Worm (Caenorhabditis elegans) whole organism, early embryonic: ENCODE measurements around the gene nhr-206.
"Not testable (repeated sequence)": the region's sequence is repeated elsewhere in the genome, so short reads cannot be mapped to it uniquely, and the experiment has no call there.

Experiments used
- B0310.2 ChIP-seq: sonication (generic microtip); optimal IDR thresholded peaks from 2 replicates; lab custom pipeline; 2016; ENCODE audit warnings: mild to moderate bottlenecking, missing genetic modification characterization, missing compliant biosample characterization
- F13C5.2 ChIP-seq: sonication (generic microtip); optimal IDR thresholded peaks from 2 replicates; lab custom pipeline; 2017; ENCODE audit warnings: mild to moderate bottlenecking, missing genetic modification characterization, inconsistent platforms, missing compliant biosample characterization
- aly-1 ChIP-seq: sonication (generic microtip); optimal IDR thresholded peaks from 2 replicates; lab custom pipeline; 2016; ENCODE audit warnings: missing genetic modification characterization, missing compliant biosample characterization
- ama-1 ChIP-seq: fragments of 150-350 bp; optimal IDR thresholded peaks from 2 replicates; lab custom pipeline; 2014
- ceh-13 ChIP-seq: fragments of 200-800 bp; sonication (Bioruptor generic); optimal IDR thresholded peaks from 2 replicates; lab custom pipeline; 2018; ENCODE audit warnings: mild to moderate bottlenecking, missing genetic modification characterization, missing compliant biosample characterization
- ceh-36 ChIP-seq: sonication (generic microtip); optimal IDR thresholded peaks from 2 replicates; lab custom pipeline; 2016; ENCODE audit warnings: missing genetic modification characterization, inconsistent platforms, missing compliant biosample characterization
- ets-7 ChIP-seq: sonication (generic microtip); optimal IDR thresholded peaks from 2 replicates; lab custom pipeline; 2016; ENCODE audit warnings: missing genotype, missing genetic modification characterization, missing compliant biosample characterization
- flt-1 ChIP-seq: fragments of 200-800 bp; sonication (Bioruptor generic); IDR thresholded peaks from 2 replicates; pipeline ENCODE4 v1.3.6; 2022; ENCODE audit warnings: missing genetic modification characterization, missing compliant biosample characterization
- hmbx-1 ChIP-seq: sonication (generic microtip); optimal IDR thresholded peaks from 2 replicates; lab custom pipeline; 2016; ENCODE audit warnings: mild to moderate bottlenecking, missing genetic modification characterization, missing compliant biosample characterization
- hmg-4 ChIP-seq: fragments of 200-800 bp; sonication (Bioruptor generic); optimal IDR thresholded peaks from 2 replicates; lab custom pipeline; 2018; ENCODE audit warnings: mild to moderate bottlenecking, missing genetic modification characterization, missing compliant biosample characterization
- hnd-1 ChIP-seq: sonication (generic microtip); optimal IDR thresholded peaks from 2 replicates; lab custom pipeline; 2016; ENCODE audit warnings: missing genetic modification characterization, missing compliant biosample characterization
- pes-1 ChIP-seq: fragments of 200-800 bp; sonication (Bioruptor generic); IDR thresholded peaks from 2 replicates; pipeline ENCODE4 v1.3.6; 2022; ENCODE audit warnings: missing genetic modification reagents, missing genetic modification characterization, missing compliant biosample characterization
- scrt-1 ChIP-seq: fragments of 200-800 bp; sonication (Bioruptor generic); IDR thresholded peaks from 2 replicates; pipeline ENCODE4 v1.3.6; 2022; ENCODE audit warnings: missing genetic modification characterization, missing compliant biosample characterization
- sea-1 ChIP-seq: fragments of 200-800 bp; sonication (Bioruptor generic); conservative IDR thresholded peaks from 2 replicates; pipeline ENCODE4 v1.3.6; 2022; ENCODE audit warnings: missing genetic modification characterization, missing compliant biosample characterization
- tbx-11 ChIP-seq: fragments of 200-800 bp; sonication (Bioruptor generic); IDR thresholded peaks from 2 replicates; pipeline ENCODE4 v1.3.6; 2022; ENCODE audit warnings: missing genetic modification characterization, missing compliant biosample characterization
- tbx-37 ChIP-seq: fragments of 200-800 bp; sonication (Bioruptor generic); conservative IDR thresholded peaks from 2 replicates; pipeline ENCODE4 v1.3.6; 2022; ENCODE audit warnings: missing genetic modification reagents, missing genetic modification characterization, missing compliant biosample characterization
- tra-4 ChIP-seq: sonication (generic microtip); optimal IDR thresholded peaks from 2 replicates; lab custom pipeline; 2017; ENCODE audit warnings: missing genetic modification characterization, missing compliant biosample characterization

Gene nhr-206

ce11 chrV:12120381-12120780, 28.6 kb downstream of the nhr-206 start, which contains the start of gene C13C4.7:
Gene C13C4.7, minus strand, starts transcription at chrV:12120481.
- TF ChIP-seq tbx-11 (GFP tag; lab: Robert Waterston, UW), result no peak
- no peak for TF ChIP-seq hmbx-1 (tag; lab: Kevin White, UChicago)
- TF ChIP-seq tra-4 (tag; lab: Kevin White, UChicago), result no peak
- TF ChIP-seq pes-1 (GFP tag; lab: Robert Waterston, UW), result no peak
- TF ChIP-seq B0310.2 (tag; lab: Kevin White, UChicago), result no peak
- no peak for TF ChIP-seq sea-1 (GFP tag; lab: Robert Waterston, UW)
- TF ChIP-seq ama-1, result no peak
- no peak for TF ChIP-seq hmg-4 (GFP tag; lab: Kevin White, UChicago)
- no peak for TF ChIP-seq flt-1 (GFP tag; lab: Robert Waterston, UW)
- no peak for TF ChIP-seq F13C5.2 (tag; lab: Kevin White, UChicago)
- TF ChIP-seq ceh-36 (tag; lab: Kevin White, UChicago), result no peak
- no peak for TF ChIP-seq ceh-13

ce11 chrV:12121274-12121673, 29.5 kb downstream of the nhr-206 start, which contains the start of gene C13C4.6:
Gene C13C4.6, plus strand, starts transcription at chrV:12121574.
- TF ChIP-seq scrt-1 (GFP tag; lab: Robert Waterston, UW) (no peak), ets-7 (no peak), B0310.2 (tag; lab: Kevin White, UChicago) (no peak), aly-1 (tag; lab: Kevin White, UChicago) (no peak), flt-1 (GFP tag; lab: Robert Waterston, UW) (no peak), pes-1 (GFP tag; lab: Robert Waterston, UW) (no peak), hnd-1 (tag; lab: Kevin White, UChicago) (no peak), hmg-4 (GFP tag; lab: Kevin White, UChicago) (no peak), ceh-36 (tag; lab: Kevin White, UChicago) (no peak), tbx-11 (GFP tag; lab: Robert Waterston, UW) (no peak), ama-1 (no peak), sea-1 (GFP tag; lab: Robert Waterston, UW) (no peak), tra-4 (tag; lab: Kevin White, UChicago) (no peak), F13C5.2 (tag; lab: Kevin White, UChicago) (no peak), ceh-13 (no peak), tbx-37 (no peak), hmbx-1 (tag; lab: Kevin White, UChicago) (no peak)

DNA sequence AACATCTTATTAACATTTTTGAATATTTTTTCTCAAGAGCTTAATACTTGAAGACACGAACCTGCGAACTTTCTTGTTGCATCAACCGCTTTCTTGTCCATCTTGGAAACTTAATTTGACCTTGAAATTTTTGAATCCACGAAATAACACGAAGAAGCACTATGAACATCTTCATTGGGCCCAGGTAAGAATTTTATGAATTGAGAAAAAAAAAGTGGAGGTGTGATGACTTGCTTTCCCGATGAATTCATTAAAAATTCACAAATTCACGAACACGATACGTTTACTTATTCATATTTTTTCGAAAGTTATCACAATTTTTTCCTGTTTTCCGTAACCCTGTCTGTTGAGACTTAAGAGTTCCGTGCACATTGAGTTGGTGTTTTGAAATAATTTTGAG, 38.9 kb downstream of the nhr-206 start, which contains the start of gene C27A7.6:
TSS of gene C27A7.6 (minus strand) at position 101 of the 400 bp plus-strand sequence.
- TF ChIP-seq tbx-11 (GFP tag; lab: Robert Waterston, UW); ets-7; aly-1 (tag; lab: Kevin White, UChicago): not testable (repeated sequence)

ce11 chrV:12131157-12131556, 39.4 kb downstream of the nhr-206 start, which contains the start of gene enpp-1:
Gene enpp-1, plus strand, starts transcription at chrV:12131457.
- not testable (repeated sequence) for TF ChIP-seq scrt-1 (GFP tag; lab: Robert Waterston, UW); ama-1; F13C5.2 (tag; lab: Kevin White, UChicago)

DNA sequence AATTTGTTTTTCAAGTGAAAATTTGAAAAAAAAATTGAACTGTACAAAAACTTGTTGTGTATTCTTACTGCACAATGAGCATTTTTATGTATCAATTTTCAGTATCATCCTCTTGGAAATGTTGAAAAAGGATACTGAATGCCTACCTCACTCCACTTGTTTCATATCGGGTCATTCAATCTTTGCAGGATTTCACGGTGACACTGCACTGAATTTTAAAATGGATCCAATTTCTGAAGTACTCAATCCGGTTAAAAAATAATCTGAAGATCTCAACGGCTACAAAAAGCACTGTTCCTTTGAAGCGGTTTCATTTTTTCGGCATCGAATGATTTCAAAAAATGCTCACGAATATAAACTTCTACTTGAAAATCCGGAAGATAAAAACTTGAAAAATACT, 46.1 kb downstream of the nhr-206 start:
- TF ChIP-seq ama-1 (no peak), pes-1 (GFP tag; lab: Robert Waterston, UW) (no peak), hmbx-1 (tag; lab: Kevin White, UChicago) (no peak), hnd-1 (tag; lab: Kevin White, UChicago) (no peak), tbx-37 (no peak), sea-1 (GFP tag; lab: Robert Waterston, UW) (no peak), aly-1 (tag; lab: Kevin White, UChicago) (no peak), tbx-11 (GFP tag; lab: Robert Waterston, UW) (no peak), tra-4 (tag; lab: Kevin White, UChicago) (no peak), ceh-13 (no peak), hmg-4 (GFP tag; lab: Kevin White, UChicago) (no peak), ceh-36 (tag; lab: Kevin White, UChicago) (no peak), F13C5.2 (tag; lab: Kevin White, UChicago) (no peak), B0310.2 (tag; lab: Kevin White, UChicago) (no peak), scrt-1 (GFP tag; lab: Robert Waterston, UW) (no peak), flt-1 (GFP tag; lab: Robert Waterston, UW) (no peak), ets-7 (no peak)

- TF ChIP-seq B0310.2 (tag; lab: Kevin White, UChicago), result no peak
Measured at ce11 chrV:12140625-12141024, 48.8 kb downstream of the nhr-206 start, which contains the start of gene C27A7.3. Gene C27A7.3, plus strand, starts transcription at chrV:12140925.
